Worm (Caenorhabditis elegans): ENCODE results near the gene C06C6.9.

Gene C06C6.9

DNA sequence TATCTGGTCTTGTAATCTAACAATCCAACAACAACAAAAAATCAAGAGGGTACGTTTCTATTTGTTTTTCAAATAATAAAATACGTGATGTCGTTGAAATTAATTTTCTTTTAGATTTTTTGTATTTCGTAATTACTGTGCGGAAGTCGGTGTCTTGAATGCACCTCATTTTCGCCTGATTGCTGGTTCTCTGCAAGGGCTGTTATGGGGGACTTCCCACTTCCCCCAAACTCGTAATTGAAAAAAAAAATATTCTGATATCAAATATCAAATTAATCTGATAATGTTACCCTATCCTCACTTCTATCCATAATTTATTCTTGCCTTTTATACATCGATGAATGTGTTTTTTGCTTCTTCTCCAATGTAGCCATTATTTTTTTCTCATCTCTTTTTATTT, 8.5 kb downstream of the C06C6.9 start, which contains the start of gene F36G9.15:
Gene F36G9.15, minus strand, starts transcription at position 101 of the 400 bp plus-strand sequence.
- TF ChIP-seq ceh-83 (GFP tag; optimal IDR thresholded peaks at IDR 0.05) (no peak), flh-1 (GFP tag; optimal IDR thresholded peaks at IDR 0.05) (no peak)

DNA sequence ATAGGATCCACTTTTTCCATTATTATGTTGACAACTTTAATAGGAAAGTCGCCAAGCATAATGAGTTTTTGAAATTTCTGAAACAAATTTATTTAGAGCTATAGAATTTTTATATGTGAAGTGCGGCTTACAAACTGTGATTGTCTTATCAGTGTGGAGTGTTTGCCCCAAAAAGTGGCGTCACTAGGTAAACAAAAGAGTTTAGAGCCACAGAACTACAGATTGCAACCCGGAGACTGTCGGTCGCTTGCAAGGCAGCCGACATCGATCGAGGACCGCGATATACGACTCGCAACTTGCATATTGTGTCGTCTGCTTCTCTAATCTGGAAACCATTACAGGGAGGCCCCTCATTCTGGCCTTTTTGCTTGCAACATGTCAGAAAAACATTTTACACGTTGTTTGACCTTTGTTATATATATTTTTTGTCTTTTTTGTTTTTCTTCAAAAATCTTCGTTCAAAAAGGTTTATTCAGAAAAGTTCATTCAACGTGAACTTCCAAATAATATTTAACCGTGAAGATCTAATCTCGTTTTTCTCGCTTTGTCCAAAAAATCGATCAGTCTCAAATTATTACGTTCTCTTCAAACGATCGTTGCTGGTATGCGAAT, 13.7 kb downstream of the C06C6.9 start, which contains the start of the genes fbxa-99 and F36G9.13:
Gene fbxa-99, minus strand, starts transcription at position 122 of the 612 bp plus-strand sequence.
Gene F36G9.13, plus strand, starts transcription at position 562 of the 612 bp plus-strand sequence.
- TF ChIP-seq blmp-1 (tag; optimal IDR thresholded peaks at IDR 0.05) (no peak), ham-2 (GFP tag; optimal IDR thresholded peaks at IDR 0.05) (no peak), flh-1 (GFP tag; optimal IDR thresholded peaks at IDR 0.05) (no peak), nhr-12 (tag; optimal IDR thresholded peaks at IDR 0.05) (no peak), mep-1 (tag; optimal IDR thresholded peaks at IDR 0.05) (no peak), elt-1 (tag; optimal IDR thresholded peaks at IDR 0.05; ENCODE audit: borderline replicate concordance, insufficient read depth) (no peak), sptf-1 (tag; optimal IDR thresholded peaks at IDR 0.05) (no peak), mls-2 (tag; optimal IDR thresholded peaks at IDR 0.05) (no peak), unc-62 (GFP tag; optimal IDR thresholded peaks at IDR 0.05) (no peak), ztf-11 (tag; optimal IDR thresholded peaks at IDR 0.05) (no peak), nhr-76 (tag; optimal IDR thresholded peaks at IDR 0.05) (no peak), ceh-43 (GFP tag; optimal IDR thresholded peaks at IDR 0.05) (no peak)

DNA sequence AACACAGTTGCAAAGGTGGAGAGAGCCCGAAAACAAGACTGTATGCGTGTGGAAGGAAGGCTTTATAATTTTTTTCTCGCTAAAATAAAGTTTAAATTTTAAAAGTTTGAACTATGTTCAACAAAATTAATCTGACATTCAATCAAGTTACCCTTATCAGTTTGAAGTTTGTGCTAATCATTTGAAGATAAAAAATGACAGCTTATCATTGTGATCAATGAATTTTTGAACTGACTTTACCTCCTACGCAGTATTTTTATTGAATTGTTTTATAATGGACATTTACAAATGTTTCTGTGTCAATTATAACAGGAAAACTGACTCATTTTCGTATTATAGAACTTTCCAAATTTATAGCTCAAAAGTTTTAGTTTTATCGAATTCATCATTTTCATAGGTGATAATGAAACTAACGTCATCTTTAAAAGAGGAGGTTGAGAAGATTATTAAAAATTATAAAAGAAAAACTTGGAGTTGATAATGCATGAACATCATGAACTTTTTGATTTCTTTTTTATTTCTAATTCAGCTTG, 18.3 kb downstream of the C06C6.9 start, which contains the start of gene oac-20:
Gene oac-20, plus strand, starts transcription at position 483 of the 533 bp plus-strand sequence.
- TF ChIP-seq lsy-2 (tag; optimal IDR thresholded peaks at IDR 0.05) = no peak

DNA sequence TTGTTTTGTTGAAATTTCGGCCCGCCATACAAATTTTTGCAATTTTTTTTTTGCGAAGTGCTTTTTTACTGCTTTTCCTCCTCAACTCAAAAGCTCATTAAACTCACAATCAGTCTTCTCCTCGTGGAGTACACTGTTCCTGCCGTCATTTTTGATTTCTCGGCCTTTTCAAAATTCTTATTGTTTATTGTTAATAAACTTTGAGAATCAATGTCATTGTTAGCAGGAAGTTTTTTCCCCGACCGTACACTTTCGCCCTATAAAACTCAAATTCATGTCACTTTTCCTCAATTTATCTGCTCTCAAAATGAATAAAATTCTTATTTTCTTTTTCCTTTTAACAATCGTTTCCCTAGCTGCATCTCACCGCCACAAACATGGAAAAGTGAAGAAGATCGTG, 20.7 kb downstream of the C06C6.9 start, which contains the start of gene clec-232:
Gene clec-232, plus strand, starts transcription at position 301 of the 400 bp plus-strand sequence.
- TF ChIP-seq ces-1 (GFP tag; optimal IDR thresholded peaks at IDR 0.05) = no peak
- TF ChIP-seq snpc-4 (tag; optimal IDR thresholded peaks at IDR 0.05) = no peak
- no peak for TF ChIP-seq flh-1 (GFP tag; optimal IDR thresholded peaks at IDR 0.05)

DNA sequence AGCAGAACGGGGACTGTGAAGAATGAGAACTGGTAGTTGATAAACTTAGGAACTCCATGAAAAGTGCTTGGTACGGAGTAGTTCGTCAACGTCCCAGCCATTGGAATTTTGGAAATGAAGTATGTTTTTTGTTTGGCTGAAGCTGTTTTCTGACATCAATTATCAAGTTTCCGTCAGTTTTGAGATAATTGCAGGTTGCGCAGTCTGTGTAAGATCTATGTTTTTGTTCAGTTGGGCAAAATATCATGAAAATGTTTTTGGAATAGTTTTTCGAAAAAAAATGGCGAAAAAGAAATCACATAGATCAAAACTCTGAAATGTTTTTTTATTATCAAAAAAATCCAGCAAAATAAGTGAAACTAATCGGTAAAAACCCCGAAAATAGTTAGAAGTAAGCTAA, 21.7 kb downstream of the C06C6.9 start, which contains the start of gene sru-22:
Gene sru-22, minus strand, starts transcription at position 101 of the 400 bp plus-strand sequence.
- TF ChIP-seq zip-8 (tag; optimal IDR thresholded peaks at IDR 0.05) (no peak), lsy-2 (tag; optimal IDR thresholded peaks at IDR 0.05) (no peak), snpc-4 (tag; optimal IDR thresholded peaks at IDR 0.05) (no peak), M03D4.4 (tag; optimal IDR thresholded peaks at IDR 0.05) (no peak), ceh-43 (GFP tag; optimal IDR thresholded peaks at IDR 0.05) (no peak), mep-1 (tag; optimal IDR thresholded peaks at IDR 0.05) (no peak), blmp-1 (tag; optimal IDR thresholded peaks at IDR 0.05) (no peak), nhr-76 (tag; optimal IDR thresholded peaks at IDR 0.05) (no peak), cnd-1 (tag; optimal IDR thresholded peaks at IDR 0.05) (no peak), nhr-237 (tag; optimal IDR thresholded peaks at IDR 0.05) (no peak), lin-13 (tag; optimal IDR thresholded peaks at IDR 0.05) (no peak), pha-4 (tag; optimal IDR thresholded peaks at IDR 0.05) (no peak), ztf-11 (tag; optimal IDR thresholded peaks at IDR 0.05) (no peak), sem-2 (GFP tag; optimal IDR thresholded peaks at IDR 0.05) (no peak)

DNA sequence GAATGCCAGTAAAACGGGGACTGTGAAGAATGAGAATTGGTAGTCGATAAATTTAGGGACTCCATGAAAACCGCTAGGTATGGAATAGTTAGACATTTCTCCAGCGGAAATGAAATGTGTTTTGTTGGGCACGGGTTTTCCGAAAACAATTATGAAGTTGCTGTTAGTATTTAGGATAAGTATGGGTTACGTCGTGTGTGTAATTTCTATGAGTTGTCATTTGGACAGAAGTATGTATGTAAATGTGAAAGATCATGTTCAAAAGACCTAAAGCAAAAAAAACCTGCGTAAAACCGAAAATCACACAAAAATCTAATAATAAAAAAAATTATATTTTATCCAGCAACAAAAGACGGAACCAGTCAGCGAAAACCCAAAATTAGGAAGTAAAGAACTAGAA, 24.1 kb downstream of the C06C6.9 start, which contains the start of gene sru-23:
Gene sru-23, minus strand, starts transcription at position 101 of the 400 bp plus-strand sequence.
- TF ChIP-seq ztf-11 (tag; optimal IDR thresholded peaks at IDR 0.05) (no peak), drap-1 (GFP tag; optimal IDR thresholded peaks at IDR 0.05) (no peak), zip-8 (tag; optimal IDR thresholded peaks at IDR 0.05) (no peak), snpc-4 (tag; optimal IDR thresholded peaks at IDR 0.05) (no peak), nhr-2 (tag; optimal IDR thresholded peaks at IDR 0.05) (no peak), bed-3 (GFP tag; optimal IDR thresholded peaks at IDR 0.05) (no peak), pha-4 (tag; optimal IDR thresholded peaks at IDR 0.05) (no peak), ceh-43 (GFP tag; optimal IDR thresholded peaks at IDR 0.05) (no peak), nhr-28 (tag; optimal IDR thresholded peaks at IDR 0.05) (no peak), unc-120 (tag; optimal IDR thresholded peaks at IDR 0.05; ENCODE audit: poor library complexity, severe bottlenecking) (no peak), sptf-1 (tag; optimal IDR thresholded peaks at IDR 0.05) (no peak), flh-1 (GFP tag; optimal IDR thresholded peaks at IDR 0.05) (no peak), nhr-12 (tag; optimal IDR thresholded peaks at IDR 0.05) (no peak), unc-62 (GFP tag; optimal IDR thresholded peaks at IDR 0.05) (no peak), cnd-1 (tag; optimal IDR thresholded peaks at IDR 0.05) (no peak), blmp-1 (tag; optimal IDR thresholded peaks at IDR 0.05) (no peak)
